Worm (Caenorhabditis elegans) whole organism, young adult: Measurements from ENCODE around the gene pho-11.

Experiments
- B0035.1 ChIP-seq: sonication (generic microtip); optimal IDR thresholded peaks from 2 replicates; lab custom pipeline; 2016; ENCODE audit warnings: missing genetic modification characterization, mild to moderate bottlenecking, missing compliant biosample characterization, missing genotype, missing genetic modification reagents
- C06A6.2 ChIP-seq: fragments of 200-800 bp; sonication (Bioruptor generic); conservative IDR thresholded peaks from 2 replicates; pipeline ENCODE4 v1.3.6; 2022; ENCODE audit warnings: missing genetic modification characterization, missing compliant biosample characterization
- F10E7.11 ChIP-seq: sonication (generic microtip); optimal IDR thresholded peaks from 2 replicates; lab custom pipeline; 2017; ENCODE audit warnings: mild to moderate bottlenecking, missing genetic modification characterization, moderate library complexity, missing compliant biosample characterization
- F37B4.10 ChIP-seq: fragments of 200-800 bp; sonication (Bioruptor generic); IDR thresholded peaks from 2 replicates; pipeline ENCODE4 v1.3.6; 2022; ENCODE audit warnings: missing genetic modification characterization, missing compliant biosample characterization
- F52B5.7 ChIP-seq: sonication (generic microtip); optimal IDR thresholded peaks from 2 replicates; lab custom pipeline; 2016; ENCODE audit warnings: mild to moderate bottlenecking, missing genetic modification characterization, missing compliant biosample characterization
- K12H6.12 ChIP-seq: fragments of 200-800 bp; sonication (Bioruptor generic); optimal IDR thresholded peaks from 2 replicates; lab custom pipeline; 2018; ENCODE audit warnings: mild to moderate bottlenecking, missing genetic modification characterization, missing compliant biosample characterization
- Y53G8AR.9 ChIP-seq: fragments of 200-800 bp; sonication (Bioruptor generic); conservative IDR thresholded peaks from 2 replicates; pipeline ENCODE4 v1.3.6; 2022; ENCODE audit warnings: missing genetic modification reagents, missing genetic modification characterization, missing compliant biosample characterization
- Y56A3A.18 ChIP-seq: fragments of 200-800 bp; sonication (Bioruptor generic); IDR thresholded peaks from 2 replicates; pipeline ENCODE4 v1.3.6; 2022; ENCODE audit warnings: missing genetic modification reagents, missing genetic modification characterization, missing compliant biosample characterization
- ama-1 ChIP-seq, 3 experiments: fragments of 150-350 bp in 1 of 3; sonication (generic microtip) in 2 of 3; optimal IDR thresholded peaks; 2 replicates each; lab custom pipeline; 2014 to 2018; ENCODE audit warnings: missing biosample characterization in 2 of 3, missing genetic modification characterization in 2 of 3, missing genetic modification reagents in 2 of 3
- aptf-3 ChIP-seq: fragments of 200-800 bp; sonication (Bioruptor generic); IDR thresholded peaks from 2 replicates; pipeline ENCODE4 v1.3.6; 2022; ENCODE audit warnings: missing genetic modification characterization, missing compliant biosample characterization
- atf-7 ChIP-seq: sonication (generic microtip); optimal IDR thresholded peaks from 2 replicates; lab custom pipeline; 2017; ENCODE audit warnings: mild to moderate bottlenecking, missing genetic modification characterization, missing compliant biosample characterization
- attf-6 ChIP-seq: fragments of 200-800 bp; sonication (Bioruptor generic); IDR thresholded peaks from 2 replicates; pipeline ENCODE4 v1.3.6; 2022; ENCODE audit warnings: missing genetic modification reagents, missing genetic modification characterization, missing compliant biosample characterization
- ccch-3 ChIP-seq: fragments of 200-800 bp; sonication (Bioruptor generic); optimal IDR thresholded peaks from 2 replicates; lab custom pipeline; 2018; ENCODE audit warnings: mild to moderate bottlenecking, missing genetic modification characterization, missing compliant biosample characterization
- cebp-2 ChIP-seq: fragments of 200-800 bp; sonication (Bioruptor generic); IDR thresholded peaks from 2 replicates; pipeline ENCODE4 v1.3.6; 2022; ENCODE audit warnings: missing genetic modification characterization, missing compliant biosample characterization
- ceh-91 ChIP-seq: fragments of 200-800 bp; sonication (Bioruptor generic); IDR thresholded peaks from 2 replicates; pipeline ENCODE4 v1.3.6; 2022; ENCODE audit warnings: missing genetic modification reagents, missing genetic modification characterization, missing compliant biosample characterization
- chd-7 ChIP-seq: sonication (generic microtip); optimal IDR thresholded peaks from 2 replicates; lab custom pipeline; 2016; ENCODE audit warnings: mild to moderate bottlenecking, missing genetic modification characterization, moderate library complexity, missing compliant biosample characterization
- ekl-4 ChIP-seq: fragments of 200-800 bp; sonication (Bioruptor generic); IDR thresholded peaks from 2 replicates; pipeline ENCODE4 v1.3.6; 2022; ENCODE audit warnings: missing genetic modification reagents, missing genetic modification characterization, missing compliant biosample characterization
- hlh-26 ChIP-seq: fragments of 200-800 bp; sonication (Bioruptor generic); conservative IDR thresholded peaks from 2 replicates; pipeline ENCODE4 v1.3.6; 2022; ENCODE audit warnings: missing genetic modification reagents, missing genetic modification characterization, missing compliant biosample characterization
- hmg-1.2 ChIP-seq: fragments of 200-800 bp; sonication (Bioruptor generic); IDR thresholded peaks from 2 replicates; pipeline ENCODE4 v1.3.6; 2022; ENCODE audit warnings: missing genetic modification reagents, missing genetic modification characterization, missing compliant biosample characterization
- hsf-1 ChIP-seq: fragments of 200-800 bp; sonication (Bioruptor generic); IDR thresholded peaks from 2 replicates; pipeline ENCODE4 v1.3.6; 2022; ENCODE audit warnings: missing genetic modification reagents, missing genetic modification characterization, missing compliant biosample characterization
- let-607 ChIP-seq, 2 experiments: fragments of 200-800 bp in 1 of 2; sonication (Bioruptor generic) in 1 of 2; sonication (generic microtip) in 1 of 2; optimal IDR thresholded peaks; 2 replicates each; lab custom pipeline; 2016 to 2018; ENCODE audit warnings: mild to moderate bottlenecking in 2 of 2, missing compliant biosample characterization in 2 of 2, missing genetic modification characterization in 2 of 2, moderate library complexity in 2 of 2, missing genotype in 1 of 2
- lin-35 ChIP-seq, 3 experiments: fragments of 150-350 bp in 2 of 3; sonication (generic microtip) in 1 of 3; optimal IDR thresholded peaks; 2 replicates each; lab custom pipeline; 2014 to 2018; ENCODE audit warnings: missing biosample characterization in 3 of 3, missing genetic modification characterization in 3 of 3, missing genetic modification reagents in 3 of 3
- lin-54 ChIP-seq: fragments of 200-800 bp; sonication (Bioruptor generic); optimal IDR thresholded peaks from 2 replicates; lab custom pipeline; 2018; ENCODE audit warnings: mild to moderate bottlenecking, missing genetic modification characterization, missing compliant biosample characterization
- madf-10 ChIP-seq: sonication (generic microtip); optimal IDR thresholded peaks from 2 replicates; lab custom pipeline; 2016; ENCODE audit warnings: mild to moderate bottlenecking, missing genetic modification characterization, missing compliant biosample characterization
- madf-3 ChIP-seq: fragments of 200-800 bp; sonication (Bioruptor generic); IDR thresholded peaks from 2 replicates; pipeline ENCODE4 v1.3.6; 2022; ENCODE audit warnings: missing genetic modification reagents, missing genetic modification characterization, missing compliant biosample characterization
- mcd-1 ChIP-seq: fragments of 200-800 bp; sonication (Bioruptor generic); IDR thresholded peaks from 2 replicates; pipeline ENCODE4 v1.3.6; 2022; ENCODE audit warnings: missing genetic modification reagents, missing genetic modification characterization, missing compliant biosample characterization
- mes-4 ChIP-seq: sonication (generic microtip); optimal IDR thresholded peaks from 2 replicates; lab custom pipeline; 2016; ENCODE audit warnings: missing genotype, missing genetic modification characterization, missing compliant biosample characterization
- mxl-1 ChIP-seq: sonication (generic microtip); optimal IDR thresholded peaks from 2 replicates; lab custom pipeline; 2016; ENCODE audit warnings: missing genetic modification characterization, missing compliant biosample characterization
- nfya-2 ChIP-seq: fragments of 200-800 bp; sonication (Bioruptor generic); IDR thresholded peaks from 2 replicates; pipeline ENCODE4 v1.3.6; 2022; ENCODE audit warnings: missing genetic modification reagents, missing genetic modification characterization, missing compliant biosample characterization
- nhr-90 ChIP-seq: sonication (generic microtip); optimal IDR thresholded peaks from 2 replicates; lab custom pipeline; 2016; ENCODE audit warnings: missing genotype, mild to moderate bottlenecking, missing genetic modification characterization, missing compliant biosample characterization
- rec-8 ChIP-seq, 2 experiments: sonication (generic microtip); optimal IDR thresholded peaks; 2 replicates each; lab custom pipeline; 2016; ENCODE audit warnings: mild to moderate bottlenecking in 2 of 2, missing genetic modification characterization in 2 of 2, missing genetic modification reagents in 2 of 2, missing genotype in 2 of 2, missing biosample characterization in 1 of 2, missing compliant biosample characterization in 1 of 2, moderate library complexity in 1 of 2
- repo-1 ChIP-seq: sonication (generic microtip); optimal IDR thresholded peaks from 2 replicates; lab custom pipeline; 2017; ENCODE audit warnings: mild to moderate bottlenecking, missing genetic modification characterization, missing compliant biosample characterization
- sea-2 ChIP-seq: fragments of 200-800 bp; sonication (Bioruptor generic); IDR thresholded peaks from 2 replicates; pipeline ENCODE4 v1.3.6; 2022; ENCODE audit warnings: missing genetic modification characterization, missing compliant biosample characterization
- snpc-4 ChIP-seq, 5 experiments: fragments of 150-350 bp in 1 of 5; sonication (generic microtip) in 4 of 5; optimal IDR thresholded peaks; 2 replicates each; lab custom pipeline; 2014 to 2018; ENCODE audit warnings: missing genetic modification characterization in 5 of 5, missing biosample characterization in 3 of 5, antibody characterized with exemption in 2 of 5, mild to moderate bottlenecking in 2 of 5, missing compliant biosample characterization in 2 of 5, missing genotype in 2 of 5, moderate library complexity in 2 of 5, missing genetic modification reagents in 1 of 5
- sptf-2 ChIP-seq: fragments of 200-800 bp; sonication (Bioruptor generic); optimal IDR thresholded peaks from 2 replicates; lab custom pipeline; 2018; ENCODE audit warnings: mild to moderate bottlenecking, missing genetic modification characterization, missing compliant biosample characterization
- tbp1 ChIP-seq: fragments of 200-800 bp; sonication (Bioruptor generic); optimal IDR thresholded peaks from 2 replicates; lab custom pipeline; 2018; ENCODE audit warnings: mild to moderate bottlenecking, missing genetic modification characterization, missing compliant biosample characterization
- tlf-1 ChIP-seq: fragments of 200-800 bp; sonication (Bioruptor generic); optimal IDR thresholded peaks from 2 replicates; lab custom pipeline; 2018; ENCODE audit warnings: mild to moderate bottlenecking, missing genetic modification characterization, missing compliant biosample characterization
- zim-3 ChIP-seq: sonication (generic microtip); optimal IDR thresholded peaks from 2 replicates; lab custom pipeline; 2017; ENCODE audit warnings: mild to moderate bottlenecking, missing genetic modification characterization, moderate library complexity, missing compliant biosample characterization
- ztf-26 ChIP-seq: sonication (generic microtip); optimal IDR thresholded peaks from 2 replicates; lab custom pipeline; 2017; ENCODE audit warnings: missing genetic modification characterization, missing compliant biosample characterization

Gene pho-11

ce11 chrII:9933947-9934383, 2.3 kb downstream of the pho-11 start (continued):
- TF ChIP-seq rec-8 (tag; optimal IDR thresholded peaks at IDR 0.05; lab: Kevin White, UChicago), result no peak
- TF ChIP-seq madf-3, result no peak
- TF ChIP-seq repo-1 (tag; lab: Kevin White, UChicago), result peak; percentile 90
- peak; percentile 65 for TF ChIP-seq ama-1 (optimal IDR thresholded peaks at IDR 0.05; lab: Kevin White, UChicago)
- TF ChIP-seq ama-1 (GFP tag; optimal IDR thresholded peaks at IDR 0.05; lab: Kevin White, UChicago), result no peak
- no peak for TF ChIP-seq snpc-4 (GFP tag; optimal IDR thresholded peaks at IDR 0.05; lab: Kevin White, UChicago)
- TF ChIP-seq snpc-4 (tag; optimal IDR thresholded peaks at IDR 0.05; lab: Kevin White, UChicago), result peak in 1 of 4 experiments; percentile 3
- TF ChIP-seq nhr-90 (tag; lab: Kevin White, UChicago), result peak; percentile 41
- peak; percentile 45; the same call in 1 of the 2 replicates for TF ChIP-seq Y56A3A.18 (GFP tag; lab: Robert Waterston, UW)
- TF ChIP-seq lin-35 (GFP tag; optimal IDR thresholded peaks at IDR 0.05; lab: Kevin White, UChicago), result no peak
- TF ChIP-seq sptf-2 (GFP tag; lab: Kevin White, UChicago), result no peak
- TF ChIP-seq B0035.1, result peak; percentile 71
- TF ChIP-seq madf-10 (tag; lab: Kevin White, UChicago), result peak; percentile 51
- TF ChIP-seq nfya-2, result no peak
- peak; percentile 64 for TF ChIP-seq tlf-1 (GFP tag; lab: Kevin White, UChicago)
- TF ChIP-seq mes-4 (tag; lab: Kevin White, UChicago), result no peak
- no peak for TF ChIP-seq F37B4.10 (GFP tag; lab: Robert Waterston, UW)
- peak; percentile 14 for TF ChIP-seq ztf-26 (tag; lab: Kevin White, UChicago)
- TF ChIP-seq atf-7 (tag; lab: Kevin White, UChicago), result peak; percentile 11
- TF ChIP-seq cebp-2 (GFP tag; lab: Robert Waterston, UW), result 0 out of 2 replicates have a peak, but pooled peaks have one; percentile 17
- no peak for TF ChIP-seq attf-6 (GFP tag; lab: Robert Waterston, UW)
- TF ChIP-seq ccch-3 (GFP tag; lab: Kevin White, UChicago), result no peak
- no peak for TF ChIP-seq F10E7.11 (tag; lab: Kevin White, UChicago)

DNA sequence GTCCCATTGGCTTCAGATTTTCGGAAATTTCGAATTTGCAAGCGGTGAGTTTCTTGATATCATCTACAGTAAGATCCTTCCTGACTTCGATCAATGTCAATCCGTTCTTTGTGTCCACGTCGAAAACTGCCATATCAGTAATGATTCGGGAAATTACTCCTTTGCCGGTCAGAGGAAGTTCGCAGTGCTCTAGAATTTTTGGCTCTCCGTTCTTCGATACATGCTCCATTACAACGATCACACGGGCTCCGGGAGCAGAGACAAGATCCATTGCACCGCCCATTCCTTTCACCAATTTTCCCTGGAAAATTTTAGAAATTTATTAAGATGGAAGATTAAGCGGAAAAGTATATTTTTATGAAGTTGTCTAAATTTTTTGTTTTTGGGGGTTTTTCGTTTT, 2.9 kb downstream of the pho-11 start:
- TF ChIP-seq lin-54 (GFP tag; lab: Kevin White, UChicago) (no peak), Y53G8AR.9 (GFP tag; lab: Robert Waterston, UW) (0 out of 2 replicates have a peak, but pooled peaks have one; percentile 10), zim-3 (peak; percentile 49), hlh-26 (GFP tag; lab: Robert Waterston, UW) (no peak), mxl-1 (tag; lab: Kevin White, UChicago) (no peak), tbp1 (GFP tag; lab: Kevin White, UChicago) (no peak), madf-3 (peak; percentile 71; the same call in 1 of the 2 replicates), snpc-4 (GFP tag; optimal IDR thresholded peaks at IDR 0.05; lab: Kevin White, UChicago) (no peak), snpc-4 (tag; optimal IDR thresholded peaks at IDR 0.05; lab: Kevin White, UChicago) (no peak), K12H6.12 (tag; lab: Kevin White, UChicago) (no peak), let-607 (tag; optimal IDR thresholded peaks at IDR 0.05; lab: Kevin White, UChicago) (peak in 1 of 2 experiments; percentile 16), cebp-2 (GFP tag; lab: Robert Waterston, UW) (peak; percentile 72; the same call in 1 of the 2 replicates), hsf-1 (GFP tag; lab: Robert Waterston, UW) (no peak), ceh-91 (GFP tag; lab: Robert Waterston, UW) (no peak), chd-7 (tag; lab: Kevin White, UChicago) (peak; percentile 63), ekl-4 (GFP tag; lab: Robert Waterston, UW) (peak; percentile 56), Y56A3A.18 (GFP tag; lab: Robert Waterston, UW) (peak; percentile 70; the same call in 1 of the 2 replicates), mcd-1 (0 out of 2 replicates have a peak, but pooled peaks have one; percentile 28), F52B5.7 (tag; lab: Kevin White, UChicago) (peak; percentile 42), sea-2 (GFP tag; lab: Robert Waterston, UW) (no peak), rec-8 (tag; optimal IDR thresholded peaks at IDR 0.05; lab: Kevin White, UChicago) (no peak), C06A6.2 (GFP tag; lab: Robert Waterston, UW) (no peak), aptf-3 (GFP tag; lab: Robert Waterston, UW) (peak; percentile 69; the same call in 1 of the 2 replicates), hmg-1.2 (peak; percentile 20; the same call in 1 of the 2 replicates)
